Fruit fly (Drosophila melanogaster) S2 (cell line): ENCODE results near the gene CG1116.

Experiments
- CG8478 ChIP-seq: fragments of >200 bp; optimal IDR thresholded peaks from 2 replicates; lab custom pipeline; 2018
- CTCF ChIP-seq, 2 experiments: fragments of >200 bp; optimal IDR thresholded peaks; 2 replicates each; lab custom pipeline; 2018

- TF ChIP-seq CTCF (optimal IDR thresholded peaks at IDR 0.05; lab: Kevin White, UChicago) (no peak), CG8478 (lab: Kevin White, UChicago) (no peak)
These were observed 8.1 kb upstream of the CG1116 start for dm6 chr3R:5211401-5211800.
